Worm (Caenorhabditis elegans) whole organism, young adult: ENCODE data around the gene F42A10.5.
A peak's percentile ranks its signal among the peaks of the same experiment; 100 is the strongest.

ENCODE experiments used
- B0261.1 ChIP-seq: sonication (generic microtip); optimal IDR thresholded peaks from 2 replicates; lab custom pipeline; 2016; ENCODE audit warnings: mild to moderate bottlenecking, missing genetic modification characterization, moderate library complexity, missing compliant biosample characterization
- C06A6.2 ChIP-seq: fragments of 200-800 bp; sonication (Bioruptor generic); conservative IDR thresholded peaks from 2 replicates; pipeline ENCODE4 v1.3.6; 2022; ENCODE audit warnings: missing genetic modification characterization, missing compliant biosample characterization
- D2030.7 ChIP-seq: fragments of 200-800 bp; sonication (Bioruptor generic); IDR thresholded peaks from 2 replicates; pipeline ENCODE4 v1.3.6; 2022; ENCODE audit warnings: missing genetic modification reagents, missing genetic modification characterization, missing compliant biosample characterization
- F22D6.2 ChIP-seq: sonication (generic microtip); optimal IDR thresholded peaks from 2 replicates; lab custom pipeline; 2016; ENCODE audit warnings: mild to moderate bottlenecking, missing genetic modification characterization, missing compliant biosample characterization
- F57A8.1 ChIP-seq: fragments of 200-800 bp; sonication (Bioruptor generic); optimal IDR thresholded peaks from 2 replicates; lab custom pipeline; 2018; ENCODE audit warnings: mild to moderate bottlenecking, missing genetic modification characterization, moderate library complexity, missing compliant biosample characterization
- K12H6.12 ChIP-seq: fragments of 200-800 bp; sonication (Bioruptor generic); optimal IDR thresholded peaks from 2 replicates; lab custom pipeline; 2018; ENCODE audit warnings: mild to moderate bottlenecking, missing genetic modification characterization, missing compliant biosample characterization
- Y79H2A.3 ChIP-seq: fragments of 200-800 bp; sonication (Bioruptor generic); conservative IDR thresholded peaks from 2 replicates; pipeline ENCODE4 v1.3.6; 2022; ENCODE audit warnings: missing genetic modification reagents, missing genetic modification characterization, missing compliant biosample characterization
- akir-1 ChIP-seq: fragments of 200-800 bp; sonication (Bioruptor generic); optimal IDR thresholded peaks from 2 replicates; lab custom pipeline; 2018; ENCODE audit warnings: mild to moderate bottlenecking, missing genetic modification characterization, moderate library complexity, missing compliant biosample characterization
- aptf-3 ChIP-seq: fragments of 200-800 bp; sonication (Bioruptor generic); IDR thresholded peaks from 2 replicates; pipeline ENCODE4 v1.3.6; 2022; ENCODE audit warnings: missing genetic modification characterization, missing compliant biosample characterization
- atf-7 ChIP-seq: sonication (generic microtip); optimal IDR thresholded peaks from 2 replicates; lab custom pipeline; 2017; ENCODE audit warnings: mild to moderate bottlenecking, missing genetic modification characterization, missing compliant biosample characterization
- attf-6 ChIP-seq: fragments of 200-800 bp; sonication (Bioruptor generic); IDR thresholded peaks from 2 replicates; pipeline ENCODE4 v1.3.6; 2022; ENCODE audit warnings: missing genetic modification reagents, missing genetic modification characterization, missing compliant biosample characterization
- bed-1 ChIP-seq: fragments of 200-800 bp; sonication (Bioruptor generic); IDR thresholded peaks from 2 replicates; pipeline ENCODE4 v1.3.6; 2022; ENCODE audit warnings: missing genetic modification reagents, missing genetic modification characterization, missing compliant biosample characterization
- bed-2 ChIP-seq: fragments of 200-800 bp; sonication (Bioruptor generic); IDR thresholded peaks from 2 replicates; pipeline ENCODE4 v1.3.6; 2022; ENCODE audit warnings: missing genetic modification reagents, missing genetic modification characterization, missing compliant biosample characterization
- ceh-100 ChIP-seq: fragments of 200-800 bp; sonication (Bioruptor generic); IDR thresholded peaks from 2 replicates; pipeline ENCODE4 v1.3.6; 2022; ENCODE audit warnings: missing genetic modification reagents, missing genetic modification characterization, missing compliant biosample characterization
- ceh-27 ChIP-seq: fragments of 200-800 bp; sonication (Bioruptor generic); optimal IDR thresholded peaks from 2 replicates; lab custom pipeline; 2018; ENCODE audit warnings: mild to moderate bottlenecking, missing genetic modification characterization, moderate library complexity, missing compliant biosample characterization
- chd-7 ChIP-seq: sonication (generic microtip); optimal IDR thresholded peaks from 2 replicates; lab custom pipeline; 2016; ENCODE audit warnings: mild to moderate bottlenecking, missing genetic modification characterization, moderate library complexity, missing compliant biosample characterization
- die-1 ChIP-seq: sonication (generic microtip); optimal IDR thresholded peaks from 2 replicates; lab custom pipeline; 2016; ENCODE audit warnings: missing genotype, mild to moderate bottlenecking, missing genetic modification characterization, missing compliant biosample characterization
- egrh-3 ChIP-seq: fragments of 200-800 bp; sonication (Bioruptor generic); IDR thresholded peaks from 2 replicates; pipeline ENCODE4 v1.3.6; 2022; ENCODE audit warnings: missing genetic modification reagents, missing genetic modification characterization, missing compliant biosample characterization
- fkh-3 ChIP-seq: sonication (generic microtip); optimal IDR thresholded peaks from 2 replicates; lab custom pipeline; 2016; ENCODE audit warnings: mild to moderate bottlenecking, missing genetic modification characterization, missing compliant biosample characterization
- him-1 ChIP-seq: sonication (generic microtip); optimal IDR thresholded peaks from 2 replicates; lab custom pipeline; 2016; ENCODE audit warnings: missing genotype, missing genetic modification reagents, missing genetic modification characterization, missing compliant biosample characterization
- let-526 ChIP-seq: fragments of 200-800 bp; sonication (Bioruptor generic); IDR thresholded peaks from 2 replicates; pipeline ENCODE4 v1.3.6; 2022; ENCODE audit warnings: missing genetic modification reagents, missing genetic modification characterization, missing compliant biosample characterization
- lir-1 ChIP-seq: fragments of 200-800 bp; sonication (Bioruptor generic); conservative IDR thresholded peaks from 2 replicates; pipeline ENCODE4 v1.3.6; 2022; ENCODE audit warnings: missing genetic modification reagents, missing genetic modification characterization, missing compliant biosample characterization
- lsl-1 ChIP-seq: fragments of 200-800 bp; sonication (Bioruptor generic); optimal IDR thresholded peaks from 2 replicates; lab custom pipeline; 2018; ENCODE audit warnings: mild to moderate bottlenecking, missing genetic modification characterization, moderate library complexity, missing compliant biosample characterization
- lsy-27 ChIP-seq: sonication (generic microtip); optimal IDR thresholded peaks from 2 replicates; lab custom pipeline; 2017; ENCODE audit warnings: missing genetic modification characterization, mild to moderate bottlenecking, missing compliant biosample characterization, antibody characterized with exemption, missing genotype, borderline replicate concordance; ENCODE audit not compliant: insufficient read depth
- madf-10 ChIP-seq: sonication (generic microtip); optimal IDR thresholded peaks from 2 replicates; lab custom pipeline; 2016; ENCODE audit warnings: mild to moderate bottlenecking, missing genetic modification characterization, missing compliant biosample characterization
- madf-8 ChIP-seq: fragments of 200-800 bp; sonication (Bioruptor generic); conservative IDR thresholded peaks from 2 replicates; pipeline ENCODE4 v1.3.6; 2022; ENCODE audit warnings: missing genetic modification reagents, missing genetic modification characterization, missing compliant biosample characterization
- mcd-1 ChIP-seq: fragments of 200-800 bp; sonication (Bioruptor generic); IDR thresholded peaks from 2 replicates; pipeline ENCODE4 v1.3.6; 2022; ENCODE audit warnings: missing genetic modification reagents, missing genetic modification characterization, missing compliant biosample characterization
- nfya-2 ChIP-seq: fragments of 200-800 bp; sonication (Bioruptor generic); IDR thresholded peaks from 2 replicates; pipeline ENCODE4 v1.3.6; 2022; ENCODE audit warnings: missing genetic modification reagents, missing genetic modification characterization, missing compliant biosample characterization
- pbrm-1 ChIP-seq: fragments of 200-800 bp; sonication (Bioruptor generic); IDR thresholded peaks from 2 replicates; pipeline ENCODE4 v1.3.6; 2022; ENCODE audit warnings: missing genetic modification reagents, missing genetic modification characterization, missing compliant biosample characterization
- rcor-1 ChIP-seq: fragments of 200-800 bp; sonication (Bioruptor generic); IDR thresholded peaks from 2 replicates; pipeline ENCODE4 v1.3.6; 2022; ENCODE audit warnings: missing genetic modification reagents, missing genetic modification characterization, missing compliant biosample characterization
- rec-8 ChIP-seq, 2 experiments: sonication (generic microtip); optimal IDR thresholded peaks; 2 replicates each; lab custom pipeline; 2016; ENCODE audit warnings: mild to moderate bottlenecking in 2 of 2, missing genetic modification characterization in 2 of 2, missing genetic modification reagents in 2 of 2, missing genotype in 2 of 2, missing biosample characterization in 1 of 2, missing compliant biosample characterization in 1 of 2, moderate library complexity in 1 of 2
- repo-1 ChIP-seq: sonication (generic microtip); optimal IDR thresholded peaks from 2 replicates; lab custom pipeline; 2017; ENCODE audit warnings: mild to moderate bottlenecking, missing genetic modification characterization, missing compliant biosample characterization
- sea-2 ChIP-seq: fragments of 200-800 bp; sonication (Bioruptor generic); IDR thresholded peaks from 2 replicates; pipeline ENCODE4 v1.3.6; 2022; ENCODE audit warnings: missing genetic modification characterization, missing compliant biosample characterization
- snpc-1.1 ChIP-seq: sonication (generic microtip); optimal IDR thresholded peaks from 2 replicates; lab custom pipeline; 2017; ENCODE audit warnings: missing genetic modification characterization, mild to moderate bottlenecking, missing compliant biosample characterization, antibody characterized with exemption, moderate library complexity, missing genotype, missing genetic modification reagents; ENCODE audit not compliant: insufficient read depth
- snpc-1.3 ChIP-seq: sonication (generic microtip); optimal IDR thresholded peaks from 2 replicates; lab custom pipeline; 2017; ENCODE audit warnings: missing genetic modification characterization, mild to moderate bottlenecking, missing compliant biosample characterization, antibody characterized with exemption, moderate library complexity, missing genotype, missing genetic modification reagents; ENCODE audit not compliant: insufficient read depth
- snpc-4 ChIP-seq, 5 experiments: fragments of 150-350 bp in 1 of 5; sonication (generic microtip) in 4 of 5; optimal IDR thresholded peaks; 2 replicates each; lab custom pipeline; 2014 to 2018; ENCODE audit warnings: missing genetic modification characterization in 5 of 5, missing biosample characterization in 3 of 5, antibody characterized with exemption in 2 of 5, mild to moderate bottlenecking in 2 of 5, missing compliant biosample characterization in 2 of 5, missing genotype in 2 of 5, moderate library complexity in 2 of 5, missing genetic modification reagents in 1 of 5
- sptf-2 ChIP-seq: fragments of 200-800 bp; sonication (Bioruptor generic); optimal IDR thresholded peaks from 2 replicates; lab custom pipeline; 2018; ENCODE audit warnings: mild to moderate bottlenecking, missing genetic modification characterization, missing compliant biosample characterization
- tbx-9 ChIP-seq: sonication (generic microtip); optimal IDR thresholded peaks from 2 replicates; lab custom pipeline; 2016; ENCODE audit warnings: borderline replicate concordance, missing genetic modification characterization, inconsistent platforms, missing compliant biosample characterization
- zfh-2 ChIP-seq: fragments of 200-800 bp; sonication (Bioruptor generic); conservative IDR thresholded peaks from 2 replicates; pipeline ENCODE4 v1.3.6; 2022; ENCODE audit warnings: missing genetic modification reagents, missing genetic modification characterization, missing compliant biosample characterization
- ztf-18 ChIP-seq: sonication (generic microtip); optimal IDR thresholded peaks from 2 replicates; lab custom pipeline; 2016; ENCODE audit warnings: missing genotype, mild to moderate bottlenecking, missing genetic modification characterization, missing compliant biosample characterization
- ztf-22 ChIP-seq: fragments of 200-800 bp; sonication (Bioruptor generic); optimal IDR thresholded peaks from 2 replicates; lab custom pipeline; 2018; ENCODE audit warnings: mild to moderate bottlenecking, missing genetic modification characterization, moderate library complexity, missing compliant biosample characterization

Gene F42A10.5

ce11 chrIII:6195718-6196117 lies 22.4 kb upstream of the F42A10.5 start (continued):
- no peak for TF ChIP-seq ceh-27 (GFP tag; lab: Kevin White, UChicago)
- TF ChIP-seq akir-1: no peak
- TF ChIP-seq lsl-1 (GFP tag; lab: Kevin White, UChicago): peak; percentile 40
- TF ChIP-seq attf-6 (GFP tag; lab: Robert Waterston, UW): no peak
- no peak for TF ChIP-seq madf-10 (tag; lab: Kevin White, UChicago)
- TF ChIP-seq bed-2 (GFP tag; lab: Robert Waterston, UW): no peak
- TF ChIP-seq repo-1: peak; percentile 50
- no peak for TF ChIP-seq lir-1 (GFP tag; lab: Robert Waterston, UW)
- TF ChIP-seq C06A6.2 (GFP tag; lab: Robert Waterston, UW): no peak
- TF ChIP-seq Y79H2A.3 (GFP tag; lab: Robert Waterston, UW): no peak
- TF ChIP-seq aptf-3 (GFP tag; lab: Robert Waterston, UW): no peak
- TF ChIP-seq snpc-1.3 (tag; lab: Kevin White, UChicago): peak; percentile 18
- TF ChIP-seq rcor-1 (GFP tag; lab: Robert Waterston, UW): no peak
- TF ChIP-seq chd-7 (tag; lab: Kevin White, UChicago): no peak
- no peak for TF ChIP-seq mcd-1 (GFP tag; lab: Robert Waterston, UW)
- no peak for TF ChIP-seq nfya-2 (GFP tag; lab: Robert Waterston, UW)
- TF ChIP-seq egrh-3: no peak
- 0 out of 2 replicates have a peak, but pooled peaks have one; percentile 34 for TF ChIP-seq pbrm-1 (GFP tag; lab: Robert Waterston, UW)
- TF ChIP-seq lsy-27 (tag; lab: Kevin White, UChicago): no peak
- TF ChIP-seq fkh-3 (tag; lab: Kevin White, UChicago): peak; percentile 11
- TF ChIP-seq let-526: no peak
- TF ChIP-seq ceh-100 (GFP tag; lab: Robert Waterston, UW): no peak
- no peak for TF ChIP-seq D2030.7 (GFP tag; lab: Robert Waterston, UW)
- no peak for TF ChIP-seq die-1 (tag; lab: Kevin White, UChicago)
- TF ChIP-seq sea-2: no peak
- no peak for TF ChIP-seq snpc-4 (GFP tag; optimal IDR thresholded peaks at IDR 0.05; lab: Kevin White, UChicago)
- TF ChIP-seq snpc-4 (tag; optimal IDR thresholded peaks at IDR 0.05; lab: Kevin White, UChicago): no peak
- no peak for TF ChIP-seq B0261.1 (tag; lab: Kevin White, UChicago)

ce11 chrIII:6194480-6194879 lies 21.2 kb upstream of the F42A10.5 start, which contains the start of gene ugt-66:
Gene ugt-66, minus strand, starts transcription at chrIII:6194580.
- TF ChIP-seq zfh-2: no peak
- no peak for TF ChIP-seq ceh-27 (GFP tag; lab: Kevin White, UChicago)
- TF ChIP-seq snpc-1.1 (tag; lab: Kevin White, UChicago): no peak
- TF ChIP-seq atf-7 (tag; lab: Kevin White, UChicago): no peak
- no peak for TF ChIP-seq F22D6.2 (tag; lab: Kevin White, UChicago)
- TF ChIP-seq tbx-9 (tag; lab: Kevin White, UChicago): no peak
- TF ChIP-seq bed-1 (GFP tag; lab: Robert Waterston, UW): no peak
- no peak for TF ChIP-seq madf-10 (tag; lab: Kevin White, UChicago)
- no peak for TF ChIP-seq K12H6.12 (tag; lab: Kevin White, UChicago)
- no peak for TF ChIP-seq C06A6.2 (GFP tag; lab: Robert Waterston, UW)
- TF ChIP-seq madf-8 (GFP tag; lab: Robert Waterston, UW): no peak
- no peak for TF ChIP-seq him-1
- no peak for TF ChIP-seq rec-8 (tag; optimal IDR thresholded peaks at IDR 0.05; lab: Kevin White, UChicago)
- no peak for TF ChIP-seq ztf-18 (tag; lab: Kevin White, UChicago)
- TF ChIP-seq F57A8.1 (GFP tag; lab: Kevin White, UChicago): no peak
- no peak for TF ChIP-seq ztf-22 (GFP tag; lab: Kevin White, UChicago)
- no peak for TF ChIP-seq sptf-2 (GFP tag; lab: Kevin White, UChicago)
